Worm (Caenorhabditis elegans) whole organism, young adult: ENCODE results near the gene fbxb-46.
"Not testable (repeated sequence)": the region's sequence is repeated elsewhere in the genome, so short reads cannot be mapped to it uniquely, and the experiment has no call there.

Experiments used
- B0336.3 ChIP-seq: fragments of 200-800 bp; sonication (Bioruptor generic); IDR thresholded peaks from 2 replicates; pipeline ENCODE4 v1.3.6; 2022; ENCODE audit warnings: missing genetic modification characterization, missing compliant biosample characterization
- F33H1.4 ChIP-seq: fragments of 200-800 bp; sonication (Bioruptor generic); IDR thresholded peaks from 2 replicates; pipeline ENCODE4 v1.3.6; 2022; ENCODE audit warnings: missing genetic modification reagents, missing genetic modification characterization, missing compliant biosample characterization
- F37B4.10 ChIP-seq: fragments of 200-800 bp; sonication (Bioruptor generic); IDR thresholded peaks from 2 replicates; pipeline ENCODE4 v1.3.6; 2022; ENCODE audit warnings: missing genetic modification characterization, missing compliant biosample characterization
- K11D2.4 ChIP-seq: fragments of 200-800 bp; sonication (Bioruptor generic); IDR thresholded peaks from 2 replicates; pipeline ENCODE4 v1.3.6; 2022; ENCODE audit warnings: missing genetic modification reagents, missing genetic modification characterization, missing compliant biosample characterization
- T07F8.4 ChIP-seq: sonication (generic microtip); optimal IDR thresholded peaks from 2 replicates; lab custom pipeline; 2016; ENCODE audit warnings: mild to moderate bottlenecking, missing genetic modification characterization, moderate library complexity, missing compliant biosample characterization
- ama-1 ChIP-seq, 3 experiments: fragments of 150-350 bp in 1 of 3; sonication (generic microtip) in 2 of 3; optimal IDR thresholded peaks; 2 replicates each; lab custom pipeline; 2014 to 2018; ENCODE audit warnings: missing biosample characterization in 2 of 3, missing genetic modification characterization in 2 of 3, missing genetic modification reagents in 2 of 3
- aptf-2 ChIP-seq: fragments of 200-800 bp; sonication (Bioruptor generic); conservative IDR thresholded peaks from 2 replicates; pipeline ENCODE4 v1.3.6; 2022; ENCODE audit warnings: missing genetic modification reagents, missing genetic modification characterization, missing compliant biosample characterization
- bed-1 ChIP-seq: fragments of 200-800 bp; sonication (Bioruptor generic); IDR thresholded peaks from 2 replicates; pipeline ENCODE4 v1.3.6; 2022; ENCODE audit warnings: missing genetic modification reagents, missing genetic modification characterization, missing compliant biosample characterization
- cebp-2 ChIP-seq: fragments of 200-800 bp; sonication (Bioruptor generic); IDR thresholded peaks from 2 replicates; pipeline ENCODE4 v1.3.6; 2022; ENCODE audit warnings: missing genetic modification characterization, missing compliant biosample characterization
- ceh-79 ChIP-seq: sonication (generic microtip); optimal IDR thresholded peaks from 2 replicates; lab custom pipeline; 2017; ENCODE audit warnings: mild to moderate bottlenecking, missing genetic modification characterization, missing compliant biosample characterization
- die-1 ChIP-seq: sonication (generic microtip); optimal IDR thresholded peaks from 2 replicates; lab custom pipeline; 2016; ENCODE audit warnings: missing genotype, mild to moderate bottlenecking, missing genetic modification characterization, missing compliant biosample characterization
- dox-1 ChIP-seq: fragments of 200-800 bp; sonication (Bioruptor generic); IDR thresholded peaks from 2 replicates; pipeline ENCODE4 v1.3.6; 2022; ENCODE audit warnings: missing genetic modification reagents, missing genetic modification characterization, missing compliant biosample characterization
- efl-1 ChIP-seq: fragments of 150-350 bp; optimal IDR thresholded peaks from 2 replicates; lab custom pipeline; 2014; ENCODE audit warnings: missing biosample characterization, missing genetic modification reagents, missing genetic modification characterization
- fkh-3 ChIP-seq: sonication (generic microtip); optimal IDR thresholded peaks from 2 replicates; lab custom pipeline; 2016; ENCODE audit warnings: mild to moderate bottlenecking, missing genetic modification characterization, missing compliant biosample characterization
- lin-26 ChIP-seq: fragments of 200-800 bp; sonication (Bioruptor generic); IDR thresholded peaks from 2 replicates; pipeline ENCODE4 v1.3.6; 2022; ENCODE audit warnings: missing genetic modification reagents, missing genetic modification characterization, missing compliant biosample characterization
- lin-35 ChIP-seq, 3 experiments: fragments of 150-350 bp in 2 of 3; sonication (generic microtip) in 1 of 3; optimal IDR thresholded peaks; 2 replicates each; lab custom pipeline; 2014 to 2018; ENCODE audit warnings: missing biosample characterization in 3 of 3, missing genetic modification characterization in 3 of 3, missing genetic modification reagents in 3 of 3
- lin-40 ChIP-seq: sonication (generic microtip); optimal IDR thresholded peaks from 2 replicates; lab custom pipeline; 2016; ENCODE audit warnings: missing genetic modification characterization, mild to moderate bottlenecking, missing compliant biosample characterization, missing genotype, missing genetic modification reagents
- lsl-1 ChIP-seq: fragments of 200-800 bp; sonication (Bioruptor generic); optimal IDR thresholded peaks from 2 replicates; lab custom pipeline; 2018; ENCODE audit warnings: mild to moderate bottlenecking, missing genetic modification characterization, moderate library complexity, missing compliant biosample characterization
- madf-6 ChIP-seq: fragments of 200-800 bp; sonication (Bioruptor generic); IDR thresholded peaks from 2 replicates; pipeline ENCODE4 v1.3.6; 2022; ENCODE audit warnings: missing genetic modification reagents, missing genetic modification characterization, missing compliant biosample characterization
- mel-28 ChIP-seq: sonication (generic microtip); optimal IDR thresholded peaks from 2 replicates; lab custom pipeline; 2016; ENCODE audit warnings: borderline replicate concordance, mild to moderate bottlenecking, missing genetic modification characterization, missing compliant biosample characterization
- mxl-1 ChIP-seq: sonication (generic microtip); optimal IDR thresholded peaks from 2 replicates; lab custom pipeline; 2016; ENCODE audit warnings: missing genetic modification characterization, missing compliant biosample characterization
- nfyb-1 ChIP-seq: fragments of 200-800 bp; sonication (Bioruptor generic); IDR thresholded peaks from 2 replicates; pipeline ENCODE4 v1.3.6; 2022; ENCODE audit warnings: missing genetic modification reagents, missing genetic modification characterization, missing compliant biosample characterization
- rcor-1 ChIP-seq: fragments of 200-800 bp; sonication (Bioruptor generic); IDR thresholded peaks from 2 replicates; pipeline ENCODE4 v1.3.6; 2022; ENCODE audit warnings: missing genetic modification reagents, missing genetic modification characterization, missing compliant biosample characterization
- snpc-1.3 ChIP-seq: sonication (generic microtip); optimal IDR thresholded peaks from 2 replicates; lab custom pipeline; 2017; ENCODE audit warnings: missing genetic modification characterization, mild to moderate bottlenecking, missing compliant biosample characterization, antibody characterized with exemption, moderate library complexity, missing genotype, missing genetic modification reagents; ENCODE audit not compliant: insufficient read depth
- snpc-3.4 ChIP-seq: sonication (generic microtip); optimal IDR thresholded peaks from 2 replicates; lab custom pipeline; 2017; ENCODE audit warnings: missing genetic modification characterization, mild to moderate bottlenecking, missing compliant biosample characterization, antibody characterized with exemption, moderate library complexity, missing genotype, missing genetic modification reagents
- unc-130 ChIP-seq: sonication (generic microtip); optimal IDR thresholded peaks from 2 replicates; lab custom pipeline; 2016; ENCODE audit warnings: missing genetic modification reagents, missing genetic modification characterization, missing compliant biosample characterization
- unc-62 ChIP-seq: fragments of 150-350 bp; optimal IDR thresholded peaks from 2 replicates; lab custom pipeline; 2014; ENCODE audit warnings: missing biosample characterization, missing genetic modification reagents, missing genetic modification characterization
- zfh-2 ChIP-seq: fragments of 200-800 bp; sonication (Bioruptor generic); conservative IDR thresholded peaks from 2 replicates; pipeline ENCODE4 v1.3.6; 2022; ENCODE audit warnings: missing genetic modification reagents, missing genetic modification characterization, missing compliant biosample characterization
- ztf-22 ChIP-seq: fragments of 200-800 bp; sonication (Bioruptor generic); optimal IDR thresholded peaks from 2 replicates; lab custom pipeline; 2018; ENCODE audit warnings: mild to moderate bottlenecking, missing genetic modification characterization, moderate library complexity, missing compliant biosample characterization

fbxb-46 gene

DNA sequence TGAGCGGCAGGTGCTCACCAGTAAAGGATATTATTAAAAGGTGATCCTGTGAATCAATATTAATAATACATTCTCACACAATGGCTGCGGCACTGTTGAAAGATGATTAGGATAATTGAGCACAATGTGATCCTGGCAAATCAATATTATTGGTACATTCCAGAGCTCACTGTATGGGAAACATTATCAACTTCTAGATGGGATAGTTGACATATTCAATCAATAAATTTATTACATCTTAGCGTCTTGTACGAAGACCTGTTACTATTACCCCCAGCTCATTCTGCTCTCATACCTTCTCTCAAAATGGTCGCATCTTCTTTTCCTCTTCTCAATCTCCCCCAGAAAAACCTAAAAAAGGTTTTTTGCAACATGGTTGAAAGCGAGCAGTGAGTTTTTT lies 2.7 kb downstream of the fbxb-46 start, which contains the start of gene fbxb-49:
fbxb-49 (plus strand) TSS at position 301 of the 400 bp plus-strand sequence.
- TF ChIP-seq T07F8.4 (no peak), F37B4.10 (no peak), zfh-2 (GFP tag; lab: Robert Waterston, UW) (no peak), lin-35 (GFP tag; optimal IDR thresholded peaks at IDR 0.05; lab: Kevin White, UChicago) (no peak)

DNA sequence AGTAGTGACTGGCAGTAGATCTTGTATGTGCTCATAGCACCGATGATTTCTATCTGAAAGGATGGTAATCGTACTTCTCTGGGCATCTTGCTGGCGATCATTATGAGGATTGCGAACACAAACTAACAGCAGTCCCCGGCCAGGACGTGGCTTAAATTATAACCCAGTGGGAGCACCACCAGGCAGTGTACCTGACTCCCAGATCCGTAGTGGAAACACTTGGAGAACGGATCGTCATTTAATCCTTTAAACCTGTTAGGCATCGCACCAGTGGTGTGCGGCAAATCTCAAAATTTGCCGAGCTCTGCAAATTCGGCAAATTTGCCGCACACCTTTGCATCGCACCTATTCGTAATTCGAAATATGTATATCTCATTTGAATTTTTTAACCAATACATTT lies 3.3 kb downstream of the fbxb-46 start, which contains the start of gene K05F6.8:
K05F6.8 (minus strand) TSS at position 101 of the 400 bp plus-strand sequence.
- TF ChIP-seq snpc-1.3: no peak
- no peak for TF ChIP-seq lsl-1 (GFP tag; lab: Kevin White, UChicago)
- no peak for TF ChIP-seq aptf-2 (GFP tag; lab: Robert Waterston, UW)
- TF ChIP-seq mel-28 (tag; lab: Kevin White, UChicago): no peak
- TF ChIP-seq bed-1 (GFP tag; lab: Robert Waterston, UW): no peak
- TF ChIP-seq mxl-1 (tag; lab: Kevin White, UChicago): no peak
- TF ChIP-seq F33H1.4: no peak
- no peak for TF ChIP-seq ztf-22

DNA sequence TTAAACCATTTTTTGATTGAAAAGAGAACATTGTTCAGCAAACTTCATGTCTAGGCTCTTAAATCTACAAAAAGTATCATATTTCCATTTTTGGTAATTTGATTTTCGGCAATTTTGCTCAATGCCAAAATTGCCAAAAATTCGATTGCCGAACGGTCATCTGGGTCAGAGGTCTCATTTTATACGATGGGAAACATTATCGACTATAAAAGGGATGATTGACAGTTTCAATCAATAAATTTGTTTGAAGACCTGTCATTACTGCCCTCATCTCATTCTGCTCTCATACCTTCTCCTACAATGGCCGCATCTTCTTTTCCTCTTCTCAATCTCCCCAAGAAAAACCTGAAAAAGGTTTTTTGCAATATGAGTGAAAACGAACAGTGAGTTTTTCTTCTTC lies 9.1 kb downstream of the fbxb-46 start, which contains the start of gene K05F6.14:
K05F6.14 (plus strand) TSS at position 301 of the 400 bp plus-strand sequence.
- no peak for TF ChIP-seq unc-130
- TF ChIP-seq nfyb-1 (GFP tag; lab: Robert Waterston, UW): no peak
- no peak for TF ChIP-seq rcor-1 (GFP tag; lab: Robert Waterston, UW)
- TF ChIP-seq lin-26 (GFP tag; lab: Robert Waterston, UW): no peak

DNA sequence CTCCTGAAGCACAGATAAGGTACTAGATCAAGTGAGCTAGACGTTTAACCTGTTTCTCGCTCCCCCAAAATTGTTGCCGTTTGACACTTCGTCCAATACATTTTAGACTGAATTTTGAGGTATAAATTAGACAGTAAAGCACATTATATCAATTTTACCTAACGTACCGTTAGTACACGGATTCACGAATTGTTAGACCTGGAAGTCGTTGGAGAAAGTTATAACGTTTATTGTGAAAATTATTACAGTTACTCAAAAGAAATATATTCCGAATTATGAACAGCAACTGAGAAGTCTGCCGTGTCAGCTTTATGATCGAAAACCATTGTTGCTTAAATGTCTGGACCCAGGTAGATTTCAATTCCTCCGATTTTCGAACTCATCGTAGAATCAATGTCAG lies 10.1 kb downstream of the fbxb-46 start:
- TF ChIP-seq dox-1 (no peak), ama-1 (optimal IDR thresholded peaks at IDR 0.05; lab: Kevin White, UChicago) (no peak), ama-1 (GFP tag; optimal IDR thresholded peaks at IDR 0.05; lab: Kevin White, UChicago) (no peak), fkh-3 (tag; lab: Kevin White, UChicago) (no peak), mel-28 (tag; lab: Kevin White, UChicago) (no peak), F33H1.4 (no peak), B0336.3 (GFP tag; lab: Robert Waterston, UW) (no peak), madf-6 (GFP tag; lab: Robert Waterston, UW) (no peak)

DNA sequence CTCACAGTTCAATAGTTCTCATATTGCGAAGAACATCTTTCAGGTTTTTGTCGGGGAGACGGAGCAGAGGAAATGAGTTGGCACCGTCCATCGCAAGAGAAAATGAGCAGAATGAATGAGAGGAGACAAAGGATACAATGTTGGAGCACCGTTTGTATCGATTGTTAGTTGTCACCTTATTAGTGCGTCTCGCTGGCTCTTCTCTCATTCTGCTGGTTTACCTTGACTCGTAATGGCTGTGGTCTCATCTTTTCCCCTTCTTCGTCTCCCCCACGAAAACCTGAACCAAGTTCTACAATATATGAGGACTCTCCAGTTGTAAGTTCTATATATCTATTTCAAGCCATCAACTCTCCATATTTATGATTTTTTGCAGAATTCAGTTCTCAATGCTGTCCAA lies 14.7 kb downstream of the fbxb-46 start, which contains the start of the genes fbxb-54 and fbxb-50:
fbxb-54 (minus strand) TSS at position 101 of the 400 bp plus-strand sequence.
fbxb-50 (plus strand) TSS at position 227 of the 400 bp plus-strand sequence.
- TF ChIP-seq K11D2.4 (GFP tag; lab: Robert Waterston, UW); F33H1.4; lin-40 (tag; lab: Kevin White, UChicago): not testable (repeated sequence)
- TF ChIP-seq, all 124 proteins: peak for 0; not testable (repeated sequence) for 124

DNA sequence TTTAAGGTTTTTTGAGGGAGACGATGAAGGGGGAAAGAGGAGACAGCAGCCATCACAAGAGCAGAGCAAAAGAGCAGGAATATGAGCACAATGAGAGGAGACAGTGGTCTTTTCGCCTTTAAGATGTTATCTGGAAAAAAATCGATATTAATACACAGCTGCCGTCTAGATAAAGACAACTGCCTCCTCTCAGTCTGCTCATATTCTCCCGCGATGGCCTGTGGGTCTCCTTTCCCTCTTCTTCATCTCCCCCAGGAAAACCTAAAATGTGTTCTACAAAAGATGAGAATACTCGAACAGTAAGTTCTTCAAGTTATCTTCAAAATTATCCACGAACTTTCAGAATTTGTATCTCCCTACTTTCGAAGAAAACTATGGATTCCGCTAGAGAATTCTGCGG lies 20.4 kb downstream of the fbxb-46 start, which contains the start of the genes fbxb-52 and fbxb-51:
fbxb-52 (minus strand) TSS at position 101 of the 400 bp plus-strand sequence.
fbxb-51 (plus strand) TSS at position 212 of the 400 bp plus-strand sequence.
- TF ChIP-seq efl-1 (GFP tag; lab: Kevin White, UChicago) (no peak), snpc-1.3 (no peak), cebp-2 (GFP tag; lab: Robert Waterston, UW) (no peak)

DNA sequence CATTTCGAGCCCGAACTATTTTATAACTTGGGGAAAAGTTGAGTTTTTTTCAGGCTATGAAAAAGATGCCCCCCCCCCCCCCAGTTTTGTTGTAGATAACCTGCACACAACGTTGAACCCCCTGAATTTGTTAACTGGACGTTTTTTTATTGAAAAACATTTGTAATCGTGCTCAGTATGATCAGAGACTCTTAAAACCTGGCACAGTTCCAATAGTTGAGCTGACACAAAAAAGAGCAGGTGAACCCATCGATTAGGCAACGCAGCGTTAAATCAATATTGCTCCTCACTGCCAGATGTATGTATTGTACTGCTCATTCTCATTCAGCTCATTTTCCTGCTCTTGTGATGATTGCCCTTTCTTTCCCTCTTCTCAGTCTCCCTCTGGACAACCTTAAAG lies 25.3 kb downstream of the fbxb-46 start, which contains the start of gene K05F6.12:
K05F6.12 (plus strand) TSS at position 301 of the 400 bp plus-strand sequence.
- TF ChIP-seq snpc-3.4 (no peak), die-1 (tag; lab: Kevin White, UChicago) (no peak), ceh-79 (tag; lab: Kevin White, UChicago) (no peak), unc-62 (GFP tag; lab: Kevin White, UChicago) (no peak)
